Worm (Caenorhabditis elegans) whole organism, late embryonic: ENCODE measurements around the gene srg-6.

ENCODE experiments used
- C08G9.2 ChIP-seq: sonication (generic microtip); optimal IDR thresholded peaks from 2 replicates; lab custom pipeline; 2016; ENCODE audit warnings: mild to moderate bottlenecking, missing genetic modification characterization, moderate library complexity, missing compliant biosample characterization
- ceh-9 ChIP-seq: sonication (generic microtip); optimal IDR thresholded peaks from 2 replicates; lab custom pipeline; 2016; ENCODE audit warnings: mild to moderate bottlenecking, missing genetic modification characterization, inconsistent platforms, missing compliant biosample characterization
- dmd-4 ChIP-seq: sonication (generic microtip); optimal IDR thresholded peaks from 2 replicates; lab custom pipeline; 2016; ENCODE audit warnings: borderline replicate concordance, missing genetic modification characterization, missing compliant biosample characterization
- elt-4 ChIP-seq: sonication (generic microtip); optimal IDR thresholded peaks from 2 replicates; lab custom pipeline; 2016; ENCODE audit warnings: missing genetic modification characterization, missing compliant biosample characterization
- ets-4 ChIP-seq: sonication (generic microtip); optimal IDR thresholded peaks from 2 replicates; lab custom pipeline; 2016; ENCODE audit warnings: missing genetic modification characterization, missing compliant biosample characterization
- fkh-10 ChIP-seq: fragments of 150-350 bp; optimal IDR thresholded peaks from 2 replicates; lab custom pipeline; 2014; ENCODE audit warnings: missing biosample characterization, missing genetic modification reagents, missing genetic modification characterization
- nhr-11 ChIP-seq: fragments of 150-350 bp; optimal IDR thresholded peaks from 2 replicates; lab custom pipeline; 2014; ENCODE audit warnings: missing biosample characterization, missing genetic modification characterization
- pha-4 ChIP-seq: fragments of 150-350 bp; optimal IDR thresholded peaks from 2 replicates; lab custom pipeline; 2018; ENCODE audit warnings: missing biosample characterization, missing genetic modification reagents, missing genetic modification characterization
- sdc-2 ChIP-seq: sonication (generic microtip); optimal IDR thresholded peaks from 2 replicates; lab custom pipeline; 2016; ENCODE audit warnings: missing genotype, missing genetic modification characterization, missing compliant biosample characterization
- tbx-2 ChIP-seq: sonication (generic microtip); optimal IDR thresholded peaks from 2 replicates; lab custom pipeline; 2016; ENCODE audit warnings: missing genetic modification characterization, missing compliant biosample characterization
- unc-3 ChIP-seq, 2 experiments: fragments of 200-800 bp in 1 of 2; sonication (Bioruptor generic) in 1 of 2; sonication (generic microtip) in 1 of 2; conservative IDR thresholded peaks in 1 of 2; optimal IDR thresholded peaks in 1 of 2; 2 replicates each; pipeline versions ENCODE4 v1.3.6 to Lab custom; 2016 to 2022; ENCODE audit warnings: missing compliant biosample characterization in 2 of 2, missing genetic modification characterization in 2 of 2, missing genetic modification reagents in 1 of 2
- unc-55 ChIP-seq: sonication (generic microtip); optimal IDR thresholded peaks from 2 replicates; lab custom pipeline; 2017; ENCODE audit warnings: missing biosample characterization, missing genetic modification reagents, missing genetic modification characterization
- unc-86 ChIP-seq: sonication (generic microtip); optimal IDR thresholded peaks from 2 replicates; lab custom pipeline; 2016; ENCODE audit warnings: missing genetic modification characterization, missing compliant biosample characterization

ce11 chrIII:6260115-6260514 lies 5.7 kb downstream of the srg-6 start, which contains the start of gene srg-2:
- no peak for TF ChIP-seq fkh-10 (GFP tag; lab: Kevin White, UChicago)
- no peak for TF ChIP-seq sdc-2 (tag; lab: Kevin White, UChicago)
- TF ChIP-seq unc-55 (GFP tag; lab: Kevin White, UChicago), result no peak
- TF ChIP-seq C08G9.2 (tag; lab: Kevin White, UChicago), result no peak
- TF ChIP-seq unc-3 (GFP tag; conservative IDR thresholded peaks at IDR 0.05; lab: Robert Waterston, UW), result no peak
- no peak for TF ChIP-seq unc-3 (tag; optimal IDR thresholded peaks at IDR 0.05; lab: Kevin White, UChicago)
- no peak for TF ChIP-seq pha-4 (tag; lab: Kevin White, UChicago)
- no peak for TF ChIP-seq dmd-4 (tag; lab: Kevin White, UChicago)
- TF ChIP-seq tbx-2 (tag; lab: Kevin White, UChicago), result no peak
- TF ChIP-seq ceh-9 (tag; lab: Kevin White, UChicago), result no peak
- no peak for TF ChIP-seq ets-4 (tag; lab: Kevin White, UChicago)
- no peak for TF ChIP-seq unc-86 (tag; lab: Kevin White, UChicago)
- TF ChIP-seq elt-4 (tag; lab: Kevin White, UChicago), result no peak
- no peak for TF ChIP-seq nhr-11 (tag; lab: Kevin White, UChicago)
